Worm (Caenorhabditis elegans): ENCODE measurements around the gene cox-15.

cox-15 gene

DNA sequence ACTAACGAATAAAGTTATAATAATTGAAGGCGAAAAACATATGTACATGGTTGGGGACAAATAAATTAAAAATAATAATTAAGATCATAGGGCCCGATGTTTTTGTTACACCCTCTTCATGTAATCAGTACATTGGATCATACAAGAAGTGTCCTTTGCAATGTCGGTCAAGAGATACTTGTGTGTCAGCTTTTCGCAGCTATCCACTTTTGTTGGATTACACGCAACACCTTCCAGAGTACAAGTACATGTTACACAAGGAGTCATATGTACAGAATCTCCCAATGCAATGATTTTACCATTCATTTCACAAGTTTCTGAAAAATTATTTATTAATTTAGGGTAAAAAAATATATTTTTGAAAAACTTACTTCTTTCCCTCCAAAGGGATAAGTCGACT is 6.2 kb upstream of the cox-15 start:
- no peak for TF ChIP-seq unc-62 (GFP tag; optimal IDR thresholded peaks at IDR 0.05)

DNA sequence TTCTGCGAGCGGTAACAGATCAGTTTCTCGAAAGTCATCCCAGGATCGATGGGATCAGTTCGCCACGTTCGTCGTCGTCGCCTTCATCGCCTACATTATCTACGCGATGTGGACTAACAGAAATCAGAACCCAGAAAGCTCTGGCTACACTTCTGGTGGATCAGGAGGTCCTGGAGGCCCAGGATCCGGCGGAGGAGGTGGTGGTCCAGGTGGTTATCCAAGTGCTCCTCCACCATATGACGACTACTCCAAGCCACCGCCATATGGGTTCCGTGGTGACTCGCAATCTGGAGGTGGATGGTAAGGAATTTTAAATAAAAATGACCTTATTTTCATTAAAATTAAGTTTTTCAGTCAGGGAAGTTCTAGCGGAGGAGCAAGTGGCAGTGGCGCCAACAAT is 5.5 kb upstream of the cox-15 start:
- TF ChIP-seq unc-62 (GFP tag; optimal IDR thresholded peaks at IDR 0.05) = no peak

DNA sequence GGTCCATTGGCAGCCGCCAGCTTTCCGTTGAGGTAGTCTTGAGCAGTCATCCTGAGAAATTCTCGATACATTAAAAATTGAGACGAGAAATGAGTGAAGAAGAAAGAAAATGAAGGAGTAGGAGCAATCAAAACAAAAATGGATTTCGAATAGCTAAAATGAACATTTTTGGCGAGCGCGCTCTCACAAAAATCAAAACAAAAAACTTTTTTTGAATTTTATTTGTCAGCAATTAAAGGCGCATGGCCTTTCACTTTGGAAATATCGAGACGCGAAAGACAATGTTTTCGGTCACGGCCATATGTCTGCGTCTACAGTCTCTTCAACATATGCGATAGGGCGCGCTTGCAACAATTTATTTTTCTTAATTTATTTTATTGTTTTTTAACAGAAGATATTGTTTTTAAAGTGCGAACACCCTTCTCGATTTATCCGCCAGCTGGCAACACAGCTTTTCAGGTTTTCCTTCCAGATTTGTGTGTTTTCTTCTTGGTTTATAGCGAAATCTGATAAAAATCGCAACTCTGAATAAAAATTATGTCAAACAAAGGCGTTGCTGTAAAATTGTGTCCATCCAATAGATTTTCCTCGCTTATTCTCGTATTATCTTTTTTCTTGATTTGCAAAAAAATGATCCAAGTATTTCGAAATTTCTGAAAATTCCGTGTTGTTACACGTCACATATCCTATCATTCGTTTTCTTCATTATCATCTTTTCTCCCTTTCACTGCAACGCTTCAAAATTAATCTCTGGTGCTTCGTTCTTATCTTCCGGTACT is 4.3 kb upstream of the cox-15 start, which contains the start of the genes rpn-9 and T06D8.9:
rpn-9 (minus strand) TSS at position 51 of the 779 bp plus-strand sequence.
T06D8.9 (plus strand) TSS at position 729 of the 779 bp plus-strand sequence.
- no peak for TF ChIP-seq unc-62 (GFP tag; optimal IDR thresholded peaks at IDR 0.05)

DNA sequence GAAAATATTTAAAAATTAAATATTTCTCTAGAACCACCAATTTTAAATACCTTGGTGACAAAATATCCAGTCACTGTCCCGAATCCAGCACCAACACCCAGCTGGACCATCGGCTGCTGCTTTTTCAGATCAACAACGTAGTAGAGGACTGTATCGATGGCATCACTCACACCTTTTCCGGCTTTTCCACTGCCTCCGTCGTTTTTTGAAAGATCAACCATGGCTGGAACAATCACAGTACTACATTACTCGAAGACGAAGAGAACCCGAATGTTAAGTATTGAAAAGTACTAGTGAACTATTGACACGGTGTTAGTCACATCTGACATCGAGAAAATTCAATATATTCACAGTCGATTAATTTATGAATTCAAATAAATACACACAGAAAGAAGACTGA is 2.3 kb upstream of the cox-15 start, which contains the start of gene fndc-1:
fndc-1 (minus strand) TSS at position 227 of the 400 bp plus-strand sequence.
- no peak for TF ChIP-seq unc-62 (GFP tag; optimal IDR thresholded peaks at IDR 0.05)

DNA sequence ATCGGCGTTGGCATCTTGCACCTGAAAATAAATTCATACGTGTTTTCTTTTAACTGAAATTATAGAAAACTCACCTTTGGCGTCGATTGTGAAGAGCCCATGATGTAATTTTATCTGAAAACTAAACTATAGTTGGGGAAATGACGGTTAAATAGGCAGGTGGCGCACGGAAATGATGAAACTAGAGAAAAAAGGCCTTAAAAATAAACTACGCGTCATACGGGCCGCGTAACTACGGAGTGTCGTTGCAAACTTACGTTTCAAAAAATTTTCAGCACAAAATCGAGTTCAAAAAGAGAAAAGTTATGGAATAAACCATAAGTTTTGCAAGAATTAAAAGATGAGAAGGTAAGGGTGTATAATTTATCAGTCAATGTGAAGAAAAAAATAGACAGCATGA is 1.5 kb upstream of the cox-15 start, which contains the start of gene cchl-1:
cchl-1 (minus strand) TSS at position 114 of the 400 bp plus-strand sequence.
- TF ChIP-seq unc-62 (GFP tag; optimal IDR thresholded peaks at IDR 0.05) = no peak

DNA sequence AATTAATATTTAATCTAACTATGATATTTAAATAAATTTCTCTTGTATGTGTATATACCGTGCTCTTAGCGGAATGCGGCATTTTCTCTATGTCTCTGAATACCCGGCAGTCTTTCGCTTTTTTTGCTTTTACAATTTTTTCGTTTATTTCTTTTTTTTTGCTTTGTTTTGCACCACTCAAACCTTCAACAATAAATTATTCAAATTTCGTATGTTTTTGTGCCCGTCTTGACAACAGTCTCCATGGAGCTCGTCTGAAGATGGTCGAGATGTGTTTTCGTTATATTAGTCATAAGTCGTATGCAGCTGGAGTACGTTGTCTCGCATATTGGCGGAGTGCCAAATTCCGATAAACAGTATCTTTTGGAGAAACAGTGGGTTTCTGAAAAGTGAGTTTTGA is 8.4 kb downstream of the cox-15 start, which contains the start of gene T06D8.2:
T06D8.2 (plus strand) TSS at position 301 of the 400 bp plus-strand sequence.
- no peak for TF ChIP-seq unc-62 (GFP tag; optimal IDR thresholded peaks at IDR 0.05)

DNA sequence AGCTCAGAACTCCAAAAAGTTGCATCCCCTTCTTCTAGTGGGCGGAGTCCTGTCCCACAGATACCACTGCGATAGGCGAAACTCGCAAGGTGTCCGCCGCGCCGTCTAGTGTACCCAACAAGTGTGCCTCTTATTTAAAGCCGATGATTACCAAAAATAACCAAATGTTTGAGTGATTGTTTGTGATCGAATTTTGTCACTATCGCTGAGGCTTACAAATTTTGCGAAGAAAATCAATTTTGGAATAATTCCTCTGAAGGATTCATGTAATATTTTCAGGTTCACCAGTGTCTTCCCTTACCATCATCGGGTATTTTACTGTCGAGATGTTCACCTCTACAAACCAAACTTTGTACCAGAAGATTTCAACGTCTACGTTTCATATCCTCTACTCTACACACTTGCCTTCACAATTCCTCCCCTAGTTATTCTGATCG is 10.7 kb downstream of the cox-15 start:
- TF ChIP-seq unc-62 (GFP tag; optimal IDR thresholded peaks at IDR 0.05) = no peak

DNA sequence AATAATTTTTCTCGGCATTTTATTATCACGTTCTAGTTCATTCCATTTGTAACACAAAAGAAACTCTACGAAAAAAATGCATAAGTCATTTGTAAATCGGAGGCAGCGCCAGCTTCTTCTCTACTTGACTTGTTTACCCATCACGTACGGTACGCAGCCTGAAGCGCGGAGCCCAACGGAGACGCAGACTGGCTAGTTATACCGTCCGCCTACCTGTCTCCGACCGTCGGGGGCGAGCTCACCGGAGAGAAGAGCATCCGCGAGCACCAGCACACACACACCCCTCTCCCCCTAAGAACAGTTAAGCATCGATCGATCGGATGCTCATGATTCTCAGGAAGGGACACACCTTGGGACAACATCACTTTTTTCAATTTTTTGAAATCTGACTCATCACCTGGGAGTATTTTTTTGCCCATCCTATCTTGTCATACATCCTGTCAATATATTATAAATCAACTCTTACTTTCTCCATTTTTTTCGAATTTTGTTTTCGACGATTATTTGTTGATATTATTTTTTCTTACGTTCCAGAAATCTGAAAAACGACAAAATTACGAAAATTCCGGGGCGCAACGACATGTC is 12.9 kb downstream of the cox-15 start, which contains the start of gene plpr-1:
plpr-1 (plus strand) TSS at position 535 of the 585 bp plus-strand sequence.
- no peak for TF ChIP-seq unc-62 (GFP tag; optimal IDR thresholded peaks at IDR 0.05)

DNA sequence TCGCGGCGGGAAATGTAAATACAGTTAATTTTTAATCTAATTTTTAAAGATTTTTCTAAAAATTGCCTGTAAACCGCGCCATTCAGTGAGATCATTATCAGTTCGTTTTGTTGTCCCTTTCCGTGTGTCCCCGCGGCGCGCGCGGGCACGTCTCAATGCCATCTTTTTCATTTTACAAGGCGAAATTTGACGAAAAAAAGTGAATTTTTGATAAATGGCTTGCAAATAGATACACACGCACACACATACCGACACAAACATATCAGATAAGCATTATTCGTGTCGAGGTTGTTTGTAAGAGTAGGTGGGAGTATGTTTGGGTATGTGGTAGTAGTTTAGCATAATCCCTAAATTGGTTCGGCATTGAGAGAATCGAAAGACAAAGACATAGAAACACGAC is 29.0 kb downstream of the cox-15 start:
- no peak for TF ChIP-seq unc-62 (GFP tag; optimal IDR thresholded peaks at IDR 0.05)

DNA sequence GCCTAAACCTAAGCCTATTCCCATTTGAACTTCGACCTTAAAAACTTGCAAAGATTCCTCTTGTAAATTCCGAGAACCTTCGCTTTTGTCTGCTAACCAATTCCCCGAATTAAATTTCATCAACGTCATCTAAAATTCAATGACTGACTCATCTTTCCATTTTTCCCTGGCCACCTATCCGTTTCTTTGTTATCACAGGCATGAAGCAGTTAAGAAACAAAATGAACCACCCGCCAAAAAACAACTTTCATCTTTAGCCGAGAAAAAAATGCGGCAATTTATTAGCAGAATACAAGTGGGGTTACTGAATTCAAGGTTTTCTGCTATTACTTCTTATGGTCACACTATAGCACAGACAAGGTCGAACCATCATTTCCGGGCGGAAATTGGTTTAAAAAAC is 30.0 kb downstream of the cox-15 start:
- TF ChIP-seq unc-62 (GFP tag; optimal IDR thresholded peaks at IDR 0.05) = no peak

DNA sequence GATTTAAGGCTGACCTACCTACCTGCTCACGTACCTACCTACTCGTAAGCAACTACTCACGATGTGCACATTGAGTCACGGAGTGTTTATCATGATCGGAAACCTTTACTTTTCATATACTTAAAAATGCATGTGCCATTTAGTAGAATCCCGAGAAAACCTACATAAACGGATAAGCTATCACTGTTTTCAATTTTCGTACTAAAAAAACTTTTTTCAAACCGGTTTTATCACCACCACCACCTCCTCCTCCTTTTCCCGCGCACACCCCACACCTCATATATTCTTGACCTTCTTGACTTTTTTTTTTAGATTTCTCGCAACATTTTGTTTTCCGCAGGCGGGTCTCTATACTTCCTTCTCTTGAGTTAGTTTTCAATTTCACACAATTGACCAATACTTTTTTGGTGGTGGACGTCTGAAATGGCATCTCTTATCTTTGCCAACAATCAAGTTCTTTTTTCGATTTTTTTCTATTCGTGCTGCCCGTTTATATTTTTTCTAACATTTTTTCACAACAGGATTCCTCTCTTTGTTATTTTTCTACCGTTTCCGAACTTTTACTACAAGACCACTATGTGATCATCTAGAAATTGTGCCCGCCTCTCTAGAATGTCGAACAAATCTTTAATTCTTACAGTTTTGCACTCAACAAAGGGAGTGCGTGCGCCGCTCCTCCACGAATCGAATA is 32.0 kb downstream of the cox-15 start, which contains the start of gene srap-1:
srap-1 (plus strand) TSS at position 641 of the 691 bp plus-strand sequence.
- TF ChIP-seq unc-62 (GFP tag; optimal IDR thresholded peaks at IDR 0.05) = no peak

DNA sequence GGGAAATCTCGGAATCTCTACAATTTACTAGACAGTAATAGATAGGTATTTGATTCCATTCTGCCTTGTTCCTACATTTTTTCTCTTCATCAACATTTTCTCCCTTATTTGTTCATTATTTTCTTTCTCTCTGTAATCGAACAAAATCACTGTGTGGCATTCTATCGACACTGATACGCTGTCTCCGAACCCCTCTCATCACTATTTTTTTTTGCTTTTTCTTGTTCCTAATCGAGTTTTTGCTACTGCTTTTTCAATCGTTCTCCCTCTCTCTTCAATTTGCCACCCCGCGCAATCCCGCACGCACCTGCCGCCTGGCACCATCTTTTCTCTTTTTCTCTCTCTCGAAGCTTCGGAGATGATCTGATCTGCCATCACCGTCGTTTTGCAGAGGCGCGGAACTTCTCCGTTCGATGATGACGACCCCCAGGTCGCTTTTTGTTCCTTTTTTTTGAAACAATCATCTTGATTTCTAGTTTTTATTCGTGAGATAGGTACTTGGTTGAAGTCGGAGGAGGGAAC is 34.5 kb downstream of the cox-15 start:
- TF ChIP-seq unc-62 (GFP tag; optimal IDR thresholded peaks at IDR 0.05) = no peak

DNA sequence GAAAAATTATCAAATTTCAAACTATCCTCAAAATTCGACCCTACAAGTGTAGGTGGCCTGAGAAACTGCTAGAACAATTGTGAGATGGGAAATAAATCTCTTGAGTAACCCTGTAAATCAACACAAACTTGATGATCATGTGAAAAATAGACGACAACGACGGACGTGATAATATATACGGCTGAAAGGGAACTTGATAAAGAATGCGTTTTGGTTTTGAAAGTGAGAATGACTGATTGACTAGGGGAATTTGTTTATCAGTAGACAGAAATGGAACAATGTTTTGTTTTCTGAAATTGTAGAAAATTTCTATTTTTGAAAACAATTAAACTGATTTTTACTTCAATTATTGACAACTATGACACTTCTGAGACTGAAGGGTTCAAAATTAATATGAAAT is 41.2 kb downstream of the cox-15 start:
- no peak for TF ChIP-seq unc-62 (GFP tag; optimal IDR thresholded peaks at IDR 0.05)

DNA sequence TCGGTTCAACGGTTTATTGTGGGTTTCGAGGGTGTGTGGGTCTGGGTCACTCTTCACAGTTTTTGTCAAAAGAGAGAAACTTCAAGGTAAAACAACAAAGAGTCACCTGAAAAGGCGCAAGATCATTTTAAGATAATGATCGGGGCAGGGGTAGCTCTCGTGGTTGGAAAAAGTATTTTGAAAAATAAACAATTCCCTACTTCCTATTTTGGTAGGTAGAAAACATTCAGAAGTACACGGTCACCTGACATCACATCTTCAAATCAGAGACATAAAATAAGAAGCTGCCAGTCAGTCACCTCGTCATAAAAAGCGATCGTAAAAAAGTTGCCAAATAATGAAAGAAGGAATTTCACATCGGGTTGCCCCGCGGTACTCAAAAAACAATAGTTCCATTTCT is 42.3 kb downstream of the cox-15 start:
- TF ChIP-seq unc-62 (GFP tag; optimal IDR thresholded peaks at IDR 0.05) = no peak

DNA sequence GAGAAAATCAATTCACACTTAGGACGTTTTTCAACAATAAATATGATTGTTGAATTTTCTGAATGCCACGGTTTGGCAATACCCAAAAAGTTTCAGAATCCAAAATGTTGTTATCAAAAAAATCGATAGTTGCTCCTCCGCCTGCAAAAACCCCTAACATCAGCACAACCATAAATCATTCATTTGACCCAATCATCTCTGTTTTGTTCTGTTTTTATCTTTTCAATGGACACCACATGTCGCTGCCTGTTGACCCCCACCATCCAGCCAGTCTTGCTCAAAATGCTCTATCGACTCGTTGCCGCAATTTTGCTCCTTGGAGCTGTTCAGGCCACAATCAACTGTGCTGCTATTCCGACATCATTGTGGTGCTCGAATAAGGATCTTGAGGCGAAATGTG is 46.7 kb downstream of the cox-15 start, which contains the start of gene F37H8.5:
F37H8.5 (plus strand) TSS at position 181 of the 400 bp plus-strand sequence.
- no peak for TF ChIP-seq unc-62 (GFP tag; optimal IDR thresholded peaks at IDR 0.05)

DNA sequence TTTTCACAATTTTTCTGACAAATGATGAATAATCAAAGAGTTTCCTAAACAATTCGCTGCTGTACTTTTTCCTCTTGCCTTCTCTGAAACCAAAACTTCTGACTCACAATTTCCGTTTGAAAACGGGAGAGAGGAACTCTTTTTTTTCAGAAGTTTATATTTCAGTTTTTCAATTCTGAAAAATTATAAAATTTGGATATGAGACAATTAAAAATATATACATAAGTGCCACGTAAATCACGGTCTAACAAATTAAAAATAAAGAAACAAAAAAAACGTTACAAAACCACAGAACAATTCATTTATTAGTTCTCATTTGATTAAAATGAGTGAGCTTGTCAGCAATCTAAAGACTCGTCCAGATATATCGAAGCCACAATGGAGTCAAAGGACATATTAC is 49.0 kb downstream of the cox-15 start, which contains the start of gene sfxn-1.2:
sfxn-1.2 (plus strand) TSS at position 301 of the 400 bp plus-strand sequence.
- no peak for TF ChIP-seq unc-62 (GFP tag; optimal IDR thresholded peaks at IDR 0.05)
